Fruit fly (Drosophila melanogaster) whole organism, embryonic: ENCODE measurements around the gene Mal-B2.

Experiments
- Adf1 ChIP-seq: fragments of 200-800 bp; sonication (Bioruptor generic); IDR thresholded peaks from 2 replicates; pipeline ENCODE4 v1.3.6; 2022; ENCODE audit warnings: missing biosample characterization, missing genetic modification characterization
- Asciz ChIP-seq: fragments of 200-800 bp; sonication (Bioruptor generic); optimal IDR thresholded peaks from 2 replicates; lab custom pipeline; 2017; ENCODE audit warnings: missing biosample characterization, mild to moderate bottlenecking, missing genetic modification characterization, missing genetic modification reagents
- Atf3 ChIP-seq: fragments of 200-800 bp; sonication (Bioruptor generic); optimal IDR thresholded peaks from 3 replicates; lab custom pipeline; 2016; ENCODE audit warnings: missing biosample characterization, missing genetic modification characterization
- B-H2 ChIP-seq: fragments of 200-800 bp; sonication (Bioruptor generic); optimal IDR thresholded peaks from 2 replicates; lab custom pipeline; 2018; ENCODE audit warnings: missing biosample characterization, mild to moderate bottlenecking, missing genetic modification characterization
- Blimp-1 ChIP-seq: fragments of 200-800 bp; sonication (Bioruptor generic); optimal IDR thresholded peaks from 3 replicates; lab custom pipeline; 2018; ENCODE audit warnings: missing biosample characterization, missing genetic modification characterization, mild to moderate bottlenecking, moderate library complexity, missing genetic modification reagents
- BtbVII ChIP-seq: fragments of 200-800 bp; sonication (Bioruptor generic); optimal IDR thresholded peaks from 3 replicates; lab custom pipeline; 2017; ENCODE audit warnings: missing biosample characterization, mild to moderate bottlenecking, missing genetic modification characterization
- C15 ChIP-seq: fragments of 200-800 bp; sonication (Bioruptor generic); IDR thresholded peaks from 3 replicates; pipeline ENCODE4 v1.3.6; 2022; ENCODE audit warnings: missing biosample characterization, missing genetic modification characterization
- CG12071 ChIP-seq: fragments of 200-800 bp; sonication (Bioruptor generic); optimal IDR thresholded peaks from 3 replicates; lab custom pipeline; 2018; ENCODE audit warnings: missing biosample characterization, mild to moderate bottlenecking, missing genetic modification characterization
- CG1233 ChIP-seq: fragments of 200-800 bp; sonication (Bioruptor generic); optimal IDR thresholded peaks from 4 replicates; lab custom pipeline; 2018; ENCODE audit warnings: missing biosample characterization, mild to moderate bottlenecking, missing genetic modification characterization
- CG12744 ChIP-seq: fragments of 200-800 bp; sonication (Bioruptor generic); optimal IDR thresholded peaks from 2 replicates; lab custom pipeline; 2016; ENCODE audit warnings: missing biosample characterization, missing genetic modification characterization
- CG13775 ChIP-seq: fragments of 200-800 bp; sonication (Bioruptor generic); optimal IDR thresholded peaks from 3 replicates; lab custom pipeline; 2017; ENCODE audit warnings: missing biosample characterization, mild to moderate bottlenecking, missing genetic modification characterization
- CG14050 ChIP-seq: fragments of 200-800 bp; sonication (Bioruptor generic); IDR thresholded peaks from 3 replicates; pipeline ENCODE4 v1.3.6; 2022; ENCODE audit warnings: missing biosample characterization, missing genetic modification characterization
- CG15696 ChIP-seq: fragments of 200-800 bp; sonication (Bioruptor generic); optimal IDR thresholded peaks from 2 replicates; lab custom pipeline; 2019; ENCODE audit warnings: missing biosample characterization, mild to moderate bottlenecking, missing genetic modification characterization, moderate library complexity
- CG16813 ChIP-seq: fragments of 200-800 bp; sonication (Bioruptor generic); IDR thresholded peaks from 3 replicates; pipeline ENCODE4 v1.3.6; 2022; ENCODE audit warnings: missing biosample characterization, missing genetic modification characterization; ENCODE audit not compliant: partially characterized antibody
- CG17361 ChIP-seq: fragments of 200-800 bp; sonication (Bioruptor generic); IDR thresholded peaks from 3 replicates; pipeline ENCODE4 v1.3.6; 2022; ENCODE audit warnings: missing biosample characterization, missing genetic modification characterization
- CG17612 ChIP-seq: fragments of 200-800 bp; sonication (Bioruptor generic); IDR thresholded peaks from 2 replicates; pipeline ENCODE4 v1.3.6; 2022; ENCODE audit warnings: missing biosample characterization, missing genetic modification characterization
- CG18619 ChIP-seq: fragments of 200-800 bp; sonication (Bioruptor generic); optimal IDR thresholded peaks from 3 replicates; lab custom pipeline; 2017; ENCODE audit warnings: missing biosample characterization, mild to moderate bottlenecking, missing genetic modification characterization
- CG3163 ChIP-seq: fragments of 200-800 bp; sonication (Bioruptor generic); optimal IDR thresholded peaks from 3 replicates; lab custom pipeline; 2016; ENCODE audit warnings: missing biosample characterization, missing genetic modification characterization
- CG42726 ChIP-seq: fragments of 200-800 bp; sonication (Bioruptor generic); IDR thresholded peaks from 2 replicates; pipeline ENCODE4 v1.3.6; 2022; ENCODE audit warnings: missing biosample characterization, missing genetic modification characterization; ENCODE audit not compliant: partially characterized antibody
- CG4360 ChIP-seq: fragments of 200-800 bp; sonication (Bioruptor generic); IDR thresholded peaks from 2 replicates; pipeline ENCODE4 v1.3.6; 2022; ENCODE audit warnings: missing biosample characterization, missing genetic modification characterization
- CG6272 ChIP-seq: fragments of 200-800 bp; sonication (Bioruptor generic); IDR thresholded peaks from 2 replicates; pipeline ENCODE4 v1.3.6; 2022; ENCODE audit warnings: missing biosample characterization, missing genetic modification characterization
- CG6854 ChIP-seq: fragments of 200-800 bp; sonication (Bioruptor generic); optimal IDR thresholded peaks from 3 replicates; lab custom pipeline; 2017; ENCODE audit warnings: missing biosample characterization, mild to moderate bottlenecking, missing genetic modification characterization
- CG7839 ChIP-seq: fragments of 200-800 bp; sonication (Bioruptor generic); optimal IDR thresholded peaks from 3 replicates; lab custom pipeline; 2018; ENCODE audit warnings: missing biosample characterization, mild to moderate bottlenecking, missing genetic modification characterization, moderate library complexity
- CG8944 ChIP-seq: fragments of 200-800 bp; sonication (Bioruptor generic); optimal IDR thresholded peaks from 3 replicates; lab custom pipeline; 2016; ENCODE audit warnings: missing biosample characterization, missing genetic modification characterization
- CG9727 ChIP-seq: fragments of 200-800 bp; sonication (Bioruptor generic); optimal IDR thresholded peaks from 3 replicates; lab custom pipeline; 2017; ENCODE audit warnings: missing biosample characterization, mild to moderate bottlenecking, missing genetic modification characterization
- CG9932 ChIP-seq: fragments of 200-800 bp; sonication (Bioruptor generic); IDR thresholded peaks from 2 replicates; pipeline ENCODE4 v1.3.6; 2022; ENCODE audit warnings: missing biosample characterization, missing genetic modification characterization
- Dfd ChIP-seq, 2 experiments: fragments of >200 bp; optimal IDR thresholded peaks; 2 replicates each; lab custom pipeline; 2017; ENCODE audit warnings: missing biosample characterization in 2 of 2, missing genetic modification characterization in 2 of 2
- Dip3 ChIP-seq: fragments of 200-800 bp; sonication (Bioruptor generic); optimal IDR thresholded peaks from 3 replicates; lab custom pipeline; 2016; ENCODE audit warnings: missing biosample characterization, missing genetic modification characterization
- ERR ChIP-seq: fragments of 200-800 bp; sonication (Bioruptor generic); optimal IDR thresholded peaks from 2 replicates; lab custom pipeline; 2016; ENCODE audit warnings: missing biosample characterization, missing genetic modification characterization
- Ets65A ChIP-seq: fragments of 200-800 bp; sonication (Bioruptor generic); peaks from one replicate; lab custom pipeline; 2016; ENCODE audit warnings: missing biosample characterization, missing genetic modification characterization
- HHEX ChIP-seq: fragments of 200-800 bp; sonication (Bioruptor generic); optimal IDR thresholded peaks from 3 replicates; lab custom pipeline; 2017; ENCODE audit warnings: missing biosample characterization, mild to moderate bottlenecking, missing genetic modification characterization, missing genetic modification reagents
- HmgD ChIP-seq: fragments of 200-800 bp; sonication (Bioruptor generic); optimal IDR thresholded peaks from 3 replicates; lab custom pipeline; 2016; ENCODE audit warnings: missing biosample characterization, missing genetic modification characterization
- Hmr ChIP-seq: fragments of 200-800 bp; sonication (Bioruptor generic); optimal IDR thresholded peaks from 3 replicates; lab custom pipeline; 2017; ENCODE audit warnings: mild to moderate bottlenecking, missing biosample characterization, missing genetic modification reagents, missing genetic modification characterization
- Hr78 ChIP-seq, 2 experiments: fragments of 200-800 bp in 1 of 2; fragments of >200 bp in 1 of 2; sonication (Bioruptor generic) in 1 of 2; optimal IDR thresholded peaks; 2 replicates each; lab custom pipeline; 2017 to 2019; ENCODE audit warnings: missing biosample characterization in 2 of 2, missing genetic modification characterization in 2 of 2, mild to moderate bottlenecking in 1 of 2, moderate library complexity in 1 of 2
- Max ChIP-seq: fragments of 200-800 bp; sonication (Bioruptor generic); optimal IDR thresholded peaks from 2 replicates; lab custom pipeline; 2016; ENCODE audit warnings: missing biosample characterization, mild to moderate bottlenecking, missing genetic modification characterization
- Sin3A ChIP-seq: fragments of >200 bp; optimal IDR thresholded peaks from 2 replicates; lab custom pipeline; 2018
- Vsx1 ChIP-seq: fragments of 200-800 bp; sonication (Bioruptor generic); optimal IDR thresholded peaks from 2 replicates; lab custom pipeline; 2017; ENCODE audit warnings: missing biosample characterization, mild to moderate bottlenecking, missing genetic modification characterization, missing genetic modification reagents
- abd-A ChIP-seq: fragments of 200-800 bp; sonication (Bioruptor generic); optimal IDR thresholded peaks from 3 replicates; lab custom pipeline; 2019; ENCODE audit warnings: missing biosample characterization, mild to moderate bottlenecking, missing genetic modification characterization, moderate library complexity
- amos ChIP-seq: fragments of 200-800 bp; sonication (Bioruptor generic); IDR thresholded peaks from 2 replicates; pipeline ENCODE4 v1.3.6; 2022; ENCODE audit warnings: missing biosample characterization, missing genetic modification characterization; ENCODE audit not compliant: partially characterized antibody
- bsh ChIP-seq, 2 experiments: fragments of 200-800 bp; sonication (Bioruptor generic); optimal IDR thresholded peaks; 2 replicates each; lab custom pipeline; 2017 to 2018; ENCODE audit warnings: mild to moderate bottlenecking in 2 of 2, missing biosample characterization in 2 of 2, missing genetic modification characterization in 2 of 2, moderate library complexity in 1 of 2
- fd64A ChIP-seq: fragments of 200-800 bp; sonication (Bioruptor generic); optimal IDR thresholded peaks from 3 replicates; lab custom pipeline; 2018; ENCODE audit warnings: missing biosample characterization, mild to moderate bottlenecking, missing genetic modification characterization
- grau ChIP-seq: fragments of 200-800 bp; optimal IDR thresholded peaks from 3 replicates; lab custom pipeline; 2019; ENCODE audit warnings: missing biosample characterization, mild to moderate bottlenecking, missing genetic modification characterization, moderate library complexity
- luna ChIP-seq: fragments of 200-800 bp; sonication (Bioruptor generic); optimal IDR thresholded peaks from 2 replicates; lab custom pipeline; 2016; ENCODE audit warnings: missing biosample characterization, missing genetic modification characterization
- org-1 ChIP-seq: fragments of 200-800 bp; sonication (Bioruptor generic); optimal IDR thresholded peaks from 2 replicates; lab custom pipeline; 2017; ENCODE audit warnings: missing biosample characterization, missing genetic modification characterization
- prd ChIP-seq, 3 experiments: fragments of >200 bp in 2 of 3; fragments of 200-800 bp in 1 of 3; sonication (Bioruptor generic) in 1 of 3; optimal IDR thresholded peaks in 2 of 3; IDR thresholded peaks in 1 of 3; 2 replicates in 2 of 3; 3 replicates in 1 of 3; pipeline versions ENCODE4 v1.3.6 to Lab custom; 2017 to 2022; ENCODE audit warnings: missing biosample characterization in 1 of 3, missing genetic modification characterization in 1 of 3
- sc ChIP-seq, 3 experiments: fragments of >200 bp in 2 of 3; fragments of 200-800 bp in 1 of 3; sonication (Bioruptor generic) in 1 of 3; optimal IDR thresholded peaks; 2 replicates in 2 of 3; 3 replicates in 1 of 3; lab custom pipeline; 2017; ENCODE audit warnings: mild to moderate bottlenecking in 1 of 3, missing biosample characterization in 1 of 3, missing genetic modification characterization in 1 of 3, missing genetic modification reagents in 1 of 3
- sens ChIP-seq: fragments of 200-800 bp; sonication (Bioruptor generic); peaks from one replicate; lab custom pipeline; 2016; ENCODE audit warnings: missing biosample characterization, missing genetic modification characterization
- trem ChIP-seq: fragments of 200-800 bp; optimal IDR thresholded peaks from 3 replicates; lab custom pipeline; 2019; ENCODE audit warnings: missing biosample characterization, mild to moderate bottlenecking, missing genetic modification characterization, moderate library complexity
- ttk ChIP-seq: fragments of 200-800 bp; sonication (Bioruptor generic); IDR thresholded peaks from 2 replicates; pipeline ENCODE4 v2.1.2; 2022; ENCODE audit warnings: missing biosample characterization, missing genetic modification characterization
- zen2 ChIP-seq: fragments of 200-800 bp; sonication (Bioruptor generic); IDR thresholded peaks from 3 replicates; pipeline ENCODE4 v1.3.6; 2022; ENCODE audit warnings: missing biosample characterization, missing genetic modification characterization; ENCODE audit not compliant: partially characterized antibody

Gene Mal-B2

dm6 chr2L:11813665-11814087 lies 36.1 kb upstream of the Mal-B2 start, which contains the start of gene CycY (continued):
- TF ChIP-seq Vsx1 (GFP tag; lab: Kevin White, UChicago), result peak; percentile 5
- peak; percentile 21 for TF ChIP-seq CG13775 (GFP tag; lab: Kevin White, UChicago)
- peak; percentile 36 for TF ChIP-seq Max (GFP tag; lab: Kevin White, UChicago)
- TF ChIP-seq CG12744 (GFP tag; lab: Kevin White, UChicago), result no peak
- no peak for TF ChIP-seq ttk (GFP tag; lab: Robert Waterston, UW)
- TF ChIP-seq Dfd (GFP tag; optimal IDR thresholded peaks at IDR 0.05; lab: Kevin White, UChicago), result no peak
- TF ChIP-seq CG18619, result no peak
- peak; percentile 19 for TF ChIP-seq Blimp-1 (GFP tag; lab: Kevin White, UChicago)
- no peak for TF ChIP-seq abd-A (tag; lab: Kevin White, UChicago)
- TF ChIP-seq trem, result peak; percentile 69
- TF ChIP-seq CG16813, result peak; percentile 64
- no peak for TF ChIP-seq CG6854
- no peak for TF ChIP-seq zen2
- no peak for TF ChIP-seq sc (optimal IDR thresholded peaks at IDR 0.05; lab: Kevin White, UChicago)
- TF ChIP-seq sc (GFP tag; optimal IDR thresholded peaks at IDR 0.05; lab: Kevin White, UChicago), result no peak
- TF ChIP-seq CG6272 (GFP tag; lab: Robert Waterston, UW), result no peak
- TF ChIP-seq CG17361 (GFP tag; lab: Robert Waterston, UW), result peak; percentile 55; the same call in 2 of the 3 replicates
- TF ChIP-seq sens, result peak; percentile 80
- peak in 1 of 2 experiments; percentile 14 for TF ChIP-seq bsh (GFP tag; optimal IDR thresholded peaks at IDR 0.05; lab: Kevin White, UChicago)
- TF ChIP-seq CG17612 (GFP tag; lab: Robert Waterston, UW), result no peak
- peak; percentile 62 for TF ChIP-seq Hmr
- no peak for TF ChIP-seq B-H2 (GFP tag; lab: Kevin White, UChicago)
- no peak for TF ChIP-seq luna (GFP tag; lab: Kevin White, UChicago)
- TF ChIP-seq prd (optimal IDR thresholded peaks at IDR 0.05; lab: Kevin White, UChicago), result no peak
- TF ChIP-seq prd (GFP tag; IDR thresholded peaks at IDR 0.05; lab: Robert Waterston, UW), result 0 out of 3 replicates have a peak, but pooled peaks have one; percentile 20
- TF ChIP-seq CG14050, result no peak
- TF ChIP-seq Sin3A (lab: Kevin White, UChicago), result peak; percentile 4
- peak; percentile 15 for TF ChIP-seq CG15696 (tag; lab: Kevin White, UChicago)
- no peak for TF ChIP-seq CG12071 (GFP tag; lab: Kevin White, UChicago)
- TF ChIP-seq amos (GFP tag; lab: Robert Waterston, UW), result peak; percentile 68
- no peak for TF ChIP-seq Dip3 (GFP tag; lab: Kevin White, UChicago)

DNA sequence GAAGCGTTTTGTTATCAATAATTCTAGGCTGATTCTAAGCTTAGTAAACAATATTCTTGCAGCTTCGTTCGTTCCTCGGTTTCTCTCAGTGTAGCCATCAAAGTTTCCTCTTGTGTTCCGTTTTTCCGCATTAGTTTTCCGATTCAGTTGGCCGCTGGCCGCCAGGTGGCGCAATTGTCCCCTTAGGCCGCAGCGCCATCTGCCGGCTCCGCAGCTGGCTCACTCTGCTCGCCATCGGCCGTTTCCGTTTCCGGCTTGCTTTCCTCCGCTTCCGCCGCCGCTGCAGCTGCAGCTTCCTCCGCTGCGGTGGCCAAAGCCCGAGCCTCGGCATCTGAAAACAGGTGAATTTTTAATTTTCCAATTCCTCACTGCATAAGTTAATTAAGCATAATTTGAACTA lies 33.4 kb upstream of the Mal-B2 start:
- TF ChIP-seq CG1233 (GFP tag; lab: Kevin White, UChicago) (peak; percentile 97), CG42726 (peak; percentile 50; the same call in 1 of the 2 replicates), CG9932 (GFP tag; lab: Robert Waterston, UW) (peak; percentile 65), Adf1 (0 out of 2 replicates have a peak, but pooled peaks have one; percentile 21), Hr78 (GFP tag; optimal IDR thresholded peaks at IDR 0.05; lab: Kevin White, UChicago) (peak in 1 of 2 experiments; percentile 49), C15 (GFP tag; lab: Robert Waterston, UW) (peak; percentile 73; the same call in 2 of the 3 replicates), CG3163 (GFP tag; lab: Kevin White, UChicago) (peak; percentile 82), org-1 (GFP tag; lab: Kevin White, UChicago) (peak; percentile 91), HmgD (peak; percentile 90), Atf3 (GFP tag; lab: Kevin White, UChicago) (peak; percentile 92), ERR (GFP tag; lab: Kevin White, UChicago) (peak; percentile 77), fd64A (GFP tag; lab: Kevin White, UChicago) (peak; percentile 97), CG4360 (GFP tag; lab: Robert Waterston, UW) (peak; percentile 75), Ets65A (GFP tag; lab: Kevin White, UChicago) (peak; percentile 99), HHEX (peak; percentile 97), Asciz (GFP tag; lab: Kevin White, UChicago) (peak; percentile 97), BtbVII (GFP tag; lab: Kevin White, UChicago) (peak; percentile 96), CG9727 (GFP tag; lab: Kevin White, UChicago) (peak; percentile 95), CG8944 (GFP tag; lab: Kevin White, UChicago) (peak; percentile 94), grau (tag; lab: Kevin White, UChicago) (peak; percentile 83), CG7839 (tag; lab: Kevin White, UChicago) (peak; percentile 92)
